Worm (Caenorhabditis elegans) whole organism, early embryonic: ENCODE data around the gene K11D12.12.

Experiments
- ama-1 ChIP-seq: fragments of 150-350 bp; optimal IDR thresholded peaks from 2 replicates; lab custom pipeline; 2014
- flt-1 ChIP-seq: fragments of 200-800 bp; sonication (Bioruptor generic); IDR thresholded peaks from 2 replicates; pipeline ENCODE4 v1.3.6; 2022; ENCODE audit warnings: missing genetic modification characterization, missing compliant biosample characterization
- sea-1 ChIP-seq: fragments of 200-800 bp; sonication (Bioruptor generic); conservative IDR thresholded peaks from 2 replicates; pipeline ENCODE4 v1.3.6; 2022; ENCODE audit warnings: missing genetic modification characterization, missing compliant biosample characterization
- tra-4 ChIP-seq: sonication (generic microtip); optimal IDR thresholded peaks from 2 replicates; lab custom pipeline; 2017; ENCODE audit warnings: missing genetic modification characterization, missing compliant biosample characterization

ce11 chrV:5053335-5053734 is 1.3 kb downstream of the K11D12.12 start, which contains the start of gene cwp-4:
- no peak for TF ChIP-seq ama-1
- TF ChIP-seq sea-1 (GFP tag; lab: Robert Waterston, UW), result no peak
- TF ChIP-seq tra-4 (tag; lab: Kevin White, UChicago), result no peak
- no peak for TF ChIP-seq flt-1
